Fruit fly (Drosophila melanogaster) whole organism, embryonic: Measurements from ENCODE around the gene CG13097.

Experiments used
- Atf-2 ChIP-seq: fragments of 200-800 bp; sonication (Bioruptor generic); optimal IDR thresholded peaks from 2 replicates; lab custom pipeline; 2016; ENCODE audit warnings: missing biosample characterization, missing genetic modification characterization
- BEAF-32 ChIP-seq: fragments of 200-800 bp; sonication (Bioruptor generic); optimal IDR thresholded peaks from 3 replicates; lab custom pipeline; 2017; ENCODE audit warnings: missing biosample characterization, missing genetic modification characterization, mild to moderate bottlenecking, moderate library complexity, missing genetic modification reagents
- CG10209 ChIP-seq: fragments of 200-800 bp; sonication (Bioruptor generic); optimal IDR thresholded peaks from 3 replicates; lab custom pipeline; 2017; ENCODE audit warnings: missing biosample characterization, mild to moderate bottlenecking, missing genetic modification characterization, missing genetic modification reagents
- CG10431 ChIP-seq: fragments of 200-800 bp; sonication (Bioruptor generic); optimal IDR thresholded peaks from 3 replicates; lab custom pipeline; 2018; ENCODE audit warnings: missing biosample characterization, mild to moderate bottlenecking, missing genetic modification characterization
- CG10462 ChIP-seq: fragments of 200-800 bp; sonication (Bioruptor generic); optimal IDR thresholded peaks from 2 replicates; lab custom pipeline; 2016; ENCODE audit warnings: missing biosample characterization, missing genetic modification characterization
- CG11696 ChIP-seq: fragments of 200-800 bp; sonication (Bioruptor generic); IDR thresholded peaks from 2 replicates; pipeline ENCODE4 v1.3.6; 2022; ENCODE audit warnings: missing biosample characterization, missing genetic modification characterization
- CG13287 ChIP-seq: fragments of 200-800 bp; sonication (Bioruptor generic); IDR thresholded peaks from 2 replicates; pipeline ENCODE4 v1.3.6; 2022; ENCODE audit warnings: missing biosample characterization, missing genetic modification characterization; ENCODE audit not compliant: partially characterized antibody
- CG13424 ChIP-seq: fragments of 200-800 bp; sonication (Bioruptor generic); optimal IDR thresholded peaks from 2 replicates; lab custom pipeline; 2019; ENCODE audit warnings: missing biosample characterization, mild to moderate bottlenecking, missing genetic modification characterization, moderate library complexity
- CG15011 ChIP-seq: fragments of 200-800 bp; sonication (Bioruptor generic); optimal IDR thresholded peaks from 3 replicates; lab custom pipeline; 2018; ENCODE audit warnings: missing biosample characterization, mild to moderate bottlenecking, missing genetic modification characterization
- CG15073 ChIP-seq: fragments of 200-800 bp; sonication (Bioruptor generic); optimal IDR thresholded peaks from 2 replicates; lab custom pipeline; 2016; ENCODE audit warnings: missing biosample characterization, missing genetic modification characterization
- CG15479 ChIP-seq: fragments of 200-800 bp; sonication (Bioruptor generic); optimal IDR thresholded peaks from 3 replicates; lab custom pipeline; 2019; ENCODE audit warnings: missing biosample characterization, mild to moderate bottlenecking, missing genetic modification characterization, moderate library complexity
- CG30020 ChIP-seq: fragments of 200-800 bp; optimal IDR thresholded peaks from 2 replicates; lab custom pipeline; 2019; ENCODE audit warnings: missing biosample characterization, mild to moderate bottlenecking, missing genetic modification characterization, moderate library complexity
- CG34224 ChIP-seq: fragments of 200-800 bp; sonication (Bioruptor generic); IDR thresholded peaks from 3 replicates; pipeline ENCODE4 v1.3.6; 2022; ENCODE audit warnings: missing biosample characterization, missing genetic modification characterization; ENCODE audit not compliant: partially characterized antibody
- CG34422 ChIP-seq: fragments of 200-800 bp; sonication (Bioruptor generic); IDR thresholded peaks from 3 replicates; pipeline ENCODE4 v1.3.6; 2022; ENCODE audit warnings: missing biosample characterization, missing genetic modification characterization
- CG4360 ChIP-seq: fragments of 200-800 bp; sonication (Bioruptor generic); IDR thresholded peaks from 2 replicates; pipeline ENCODE4 v1.3.6; 2022; ENCODE audit warnings: missing biosample characterization, missing genetic modification characterization
- CG6683 ChIP-seq: fragments of 200-800 bp; sonication (Bioruptor generic); optimal IDR thresholded peaks from 2 replicates; lab custom pipeline; 2017; ENCODE audit warnings: missing biosample characterization, mild to moderate bottlenecking, missing genetic modification characterization, missing genetic modification reagents
- CG6791 ChIP-seq: fragments of 200-800 bp; sonication (Bioruptor generic); IDR thresholded peaks from 3 replicates; pipeline ENCODE4 v1.3.6; 2022; ENCODE audit warnings: missing biosample characterization, missing genetic modification characterization; ENCODE audit not compliant: partially characterized antibody
- CG7357 ChIP-seq: fragments of 200-800 bp; sonication (Bioruptor generic); IDR thresholded peaks from 3 replicates; pipeline ENCODE4 v1.3.6; 2022; ENCODE audit warnings: missing biosample characterization, missing genetic modification characterization
- CG7928 ChIP-seq: fragments of 200-800 bp; sonication (Bioruptor generic); optimal IDR thresholded peaks from 2 replicates; lab custom pipeline; 2017; ENCODE audit warnings: missing biosample characterization, mild to moderate bottlenecking, missing genetic modification characterization
- CG8924 ChIP-seq: fragments of 200-800 bp; optimal IDR thresholded peaks from 3 replicates; lab custom pipeline; 2019; ENCODE audit warnings: missing biosample characterization, mild to moderate bottlenecking, missing genetic modification characterization, moderate library complexity
- Dip3 ChIP-seq: fragments of 200-800 bp; sonication (Bioruptor generic); optimal IDR thresholded peaks from 3 replicates; lab custom pipeline; 2016; ENCODE audit warnings: missing biosample characterization, missing genetic modification characterization
- Eip74EF ChIP-seq, 2 experiments: fragments of 200-800 bp in 1 of 2; fragments of >200 bp in 1 of 2; sonication (Bioruptor generic) in 1 of 2; optimal IDR thresholded peaks; 2 replicates each; lab custom pipeline; 2017 to 2019; ENCODE audit warnings: missing biosample characterization in 2 of 2, missing genetic modification characterization in 2 of 2, mild to moderate bottlenecking in 1 of 2, moderate library complexity in 1 of 2
- Ets97D ChIP-seq: fragments of 200-800 bp; sonication (Bioruptor generic); optimal IDR thresholded peaks from 3 replicates; lab custom pipeline; 2016; ENCODE audit warnings: missing biosample characterization, missing genetic modification characterization
- GATAe ChIP-seq: fragments of 200-800 bp; sonication (Bioruptor generic); conservative IDR thresholded peaks from 2 replicates; pipeline ENCODE4 v1.3.6; 2022; ENCODE audit warnings: missing biosample characterization, missing genetic modification characterization
- HLHmδ ChIP-seq: fragments of 200-800 bp; sonication (Bioruptor generic); optimal IDR thresholded peaks from 2 replicates; lab custom pipeline; 2018; ENCODE audit warnings: missing biosample characterization, mild to moderate bottlenecking, missing genetic modification characterization, moderate library complexity
- Hand ChIP-seq: fragments of 200-800 bp; sonication (Bioruptor generic); optimal IDR thresholded peaks from 2 replicates; lab custom pipeline; 2017; ENCODE audit warnings: mild to moderate bottlenecking, missing biosample characterization, missing genetic modification reagents, missing genetic modification characterization
- HmgZ ChIP-seq: fragments of 200-800 bp; sonication (Bioruptor generic); optimal IDR thresholded peaks from 2 replicates; lab custom pipeline; 2018; ENCODE audit warnings: missing biosample characterization, mild to moderate bottlenecking, missing genetic modification characterization
- Lim3 ChIP-seq: fragments of 200-800 bp; sonication (Bioruptor generic); IDR thresholded peaks from 2 replicates; pipeline ENCODE4 v1.3.6; 2022; ENCODE audit warnings: missing biosample characterization, missing genetic modification characterization
- Taf1 ChIP-seq: fragments of 200-800 bp; sonication (Bioruptor generic); IDR thresholded peaks from 2 replicates; pipeline ENCODE4 v1.3.6; 2022; ENCODE audit warnings: missing biosample characterization, missing genetic modification characterization
- Usf ChIP-seq: fragments of 200-800 bp; sonication (Bioruptor generic); optimal IDR thresholded peaks from 2 replicates; lab custom pipeline; 2017; ENCODE audit warnings: missing genotype, missing biosample characterization, missing genetic modification characterization
- ase ChIP-seq: fragments of 200-800 bp; sonication (Bioruptor generic); IDR thresholded peaks from 3 replicates; pipeline ENCODE4 v1.3.6; 2022; ENCODE audit warnings: missing biosample characterization, missing genetic modification characterization
- az2 ChIP-seq: fragments of 200-800 bp; sonication (Bioruptor generic); optimal IDR thresholded peaks from 3 replicates; lab custom pipeline; 2016; ENCODE audit warnings: missing biosample characterization, missing genetic modification characterization
- bcd ChIP-seq: fragments of 200-800 bp; sonication (Bioruptor generic); optimal IDR thresholded peaks from 2 replicates; lab custom pipeline; 2017; ENCODE audit warnings: missing biosample characterization, mild to moderate bottlenecking, missing genetic modification characterization
- bigmax ChIP-seq: fragments of 200-800 bp; sonication (Bioruptor generic); optimal IDR thresholded peaks from 2 replicates; lab custom pipeline; 2018; ENCODE audit warnings: missing biosample characterization, mild to moderate bottlenecking, missing genetic modification characterization
- bowl ChIP-seq: fragments of 200-800 bp; sonication (Bioruptor generic); IDR thresholded peaks from 2 replicates; pipeline ENCODE4 v1.3.6; 2022; ENCODE audit warnings: missing biosample characterization, missing genetic modification characterization
- croc ChIP-seq: fragments of 200-800 bp; sonication (Bioruptor generic); conservative IDR thresholded peaks from 3 replicates; pipeline ENCODE4 v1.3.6; 2022; ENCODE audit warnings: missing biosample characterization, missing genetic modification characterization
- dan ChIP-seq: fragments of 200-800 bp; sonication (Bioruptor generic); IDR thresholded peaks from 2 replicates; pipeline ENCODE4 v1.3.6; 2022; ENCODE audit warnings: missing biosample characterization, missing genetic modification characterization
- disco-r ChIP-seq: fragments of 200-800 bp; sonication (Bioruptor generic); optimal IDR thresholded peaks from 2 replicates; lab custom pipeline; 2016; ENCODE audit warnings: missing biosample characterization, missing genetic modification characterization
- dmrt11E ChIP-seq: fragments of 200-800 bp; sonication (Bioruptor generic); optimal IDR thresholded peaks from 3 replicates; lab custom pipeline; 2018; ENCODE audit warnings: missing biosample characterization, mild to moderate bottlenecking, missing genetic modification characterization, moderate library complexity
- ewg ChIP-seq: fragments of 200-800 bp; sonication (Bioruptor generic); optimal IDR thresholded peaks from 3 replicates; lab custom pipeline; 2017; ENCODE audit warnings: mild to moderate bottlenecking, missing biosample characterization, missing genetic modification reagents, missing genetic modification characterization
- gce ChIP-seq: fragments of 200-800 bp; sonication (Bioruptor generic); IDR thresholded peaks from 3 replicates; pipeline ENCODE4 v1.3.6; 2022; ENCODE audit warnings: missing biosample characterization, missing genetic modification characterization
- gsb ChIP-seq: fragments of 200-800 bp; sonication (Bioruptor generic); IDR thresholded peaks from 2 replicates; pipeline ENCODE4 v1.3.6; 2022; ENCODE audit warnings: missing biosample characterization, missing genetic modification characterization
- jing ChIP-seq: fragments of 200-800 bp; sonication (Bioruptor generic); optimal IDR thresholded peaks from 2 replicates; lab custom pipeline; 2018; ENCODE audit warnings: missing biosample characterization, mild to moderate bottlenecking, missing genetic modification characterization
- klu ChIP-seq: fragments of 200-800 bp; sonication (Bioruptor generic); IDR thresholded peaks from 2 replicates; pipeline ENCODE4 v1.3.6; 2022; ENCODE audit warnings: missing biosample characterization, missing genetic modification characterization
- lbe ChIP-seq: fragments of 200-800 bp; sonication (Bioruptor generic); optimal IDR thresholded peaks from 2 replicates; lab custom pipeline; 2016; ENCODE audit warnings: missing biosample characterization, mild to moderate bottlenecking, missing genetic modification characterization
- lov ChIP-seq, 2 experiments: fragments of 200-800 bp in 1 of 2; fragments of >200 bp in 1 of 2; sonication (Bioruptor generic) in 1 of 2; IDR thresholded peaks in 1 of 2; optimal IDR thresholded peaks in 1 of 2; 2 replicates in 1 of 2; 3 replicates in 1 of 2; pipeline versions ENCODE4 v1.3.6 to Lab custom; 2017 to 2022; ENCODE audit warnings: missing biosample characterization in 1 of 2, missing genetic modification characterization in 1 of 2
- mam ChIP-seq: fragments of 200-800 bp; sonication (Bioruptor generic); optimal IDR thresholded peaks from 3 replicates; lab custom pipeline; 2016; ENCODE audit warnings: missing biosample characterization, missing genetic modification characterization
- sim ChIP-seq: fragments of 200-800 bp; sonication (Bioruptor generic); IDR thresholded peaks from 2 replicates; pipeline ENCODE4 v1.3.6; 2022; ENCODE audit warnings: missing biosample characterization, missing genetic modification characterization
- sqz ChIP-seq: fragments of 200-800 bp; sonication (Bioruptor generic); optimal IDR thresholded peaks from 3 replicates; lab custom pipeline; 2018; ENCODE audit warnings: missing biosample characterization, mild to moderate bottlenecking, missing genetic modification characterization
- tgo ChIP-seq: fragments of 200-800 bp; sonication (Bioruptor generic); IDR thresholded peaks from 3 replicates; pipeline ENCODE4 v1.3.6; 2022; ENCODE audit warnings: missing biosample characterization, missing genetic modification characterization
- trem ChIP-seq: fragments of 200-800 bp; optimal IDR thresholded peaks from 3 replicates; lab custom pipeline; 2019; ENCODE audit warnings: missing biosample characterization, mild to moderate bottlenecking, missing genetic modification characterization, moderate library complexity

Gene CG13097

DNA sequence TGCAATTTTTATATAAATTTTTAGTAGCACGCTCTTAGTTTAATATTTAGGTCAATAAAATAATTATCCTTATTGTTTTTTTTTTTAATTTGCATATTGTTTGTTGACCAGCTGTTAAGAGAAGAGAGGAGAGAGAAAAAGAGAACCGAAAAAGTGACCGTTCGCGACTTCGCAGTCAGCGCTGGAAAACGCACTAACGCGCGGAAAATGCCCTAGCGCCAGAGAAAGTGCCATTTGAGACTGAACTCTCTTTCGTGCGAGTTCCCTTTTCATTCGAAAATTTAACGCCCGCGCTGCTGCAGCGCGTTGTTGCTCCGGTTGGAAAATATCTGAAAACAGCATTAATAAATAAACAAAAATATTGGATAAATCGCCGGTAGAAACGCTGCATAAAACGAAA lies 28.4 kb upstream of the CG13097 start (continued):
- TF ChIP-seq GATAe (GFP tag; lab: Robert Waterston, UW) (no peak), trem (tag; lab: Kevin White, UChicago) (no peak), BEAF-32 (peak; percentile 2), klu (GFP tag; lab: Robert Waterston, UW) (no peak), sqz (GFP tag; lab: Kevin White, UChicago) (peak; percentile 4), ewg (peak; percentile 38), Usf (no peak), CG6791 (no peak; the same call in 2 of the 3 replicates), CG6683 (no peak), CG15011 (GFP tag; lab: Kevin White, UChicago) (no peak), sim (no peak), CG13287 (GFP tag; lab: Robert Waterston, UW) (peak; percentile 60), ase (no peak), CG34224 (GFP tag; lab: Robert Waterston, UW) (peak; percentile 34; the same call in 2 of the 3 replicates), HLHmδ (GFP tag; lab: Kevin White, UChicago) (peak; percentile 92), CG4360 (GFP tag; lab: Robert Waterston, UW) (no peak), CG30020 (no peak), Hand (GFP tag; lab: Kevin White, UChicago) (no peak), gce (GFP tag; lab: Robert Waterston, UW) (no peak), jing (no peak), bowl (GFP tag; lab: Robert Waterston, UW) (no peak), Ets97D (peak; percentile 2), HmgZ (peak; percentile 31), Eip74EF (GFP tag; optimal IDR thresholded peaks at IDR 0.05; lab: Kevin White, UChicago) (no peak), bcd (GFP tag; lab: Kevin White, UChicago) (no peak), Lim3 (GFP tag; lab: Robert Waterston, UW) (no peak), CG11696 (GFP tag; lab: Robert Waterston, UW) (no peak), az2 (GFP tag; lab: Kevin White, UChicago) (no peak), CG7357 (GFP tag; lab: Robert Waterston, UW) (no peak), CG10431 (GFP tag; lab: Kevin White, UChicago) (peak; percentile 59), Dip3 (GFP tag; lab: Kevin White, UChicago) (no peak), dan (GFP tag; lab: Robert Waterston, UW) (no peak), gsb (GFP tag; lab: Robert Waterston, UW) (no peak), CG15073 (GFP tag; lab: Kevin White, UChicago) (no peak), CG15479 (GFP tag; lab: Kevin White, UChicago) (no peak), Atf-2 (GFP tag; lab: Kevin White, UChicago) (no peak), tgo (GFP tag; lab: Robert Waterston, UW) (no peak), mam (GFP tag; lab: Kevin White, UChicago) (no peak), CG34422 (GFP tag; lab: Robert Waterston, UW) (peak; percentile 10; the same call in 1 of the 3 replicates), Taf1 (no peak), bigmax (GFP tag; lab: Kevin White, UChicago) (no peak), croc (GFP tag; lab: Robert Waterston, UW) (no peak), dmrt11E (tag; lab: Kevin White, UChicago) (no peak), disco-r (GFP tag; lab: Kevin White, UChicago) (no peak), CG10462 (GFP tag; lab: Kevin White, UChicago) (no peak), CG13424 (no peak), CG10209 (GFP tag; lab: Kevin White, UChicago) (no peak), lov (optimal IDR thresholded peaks at IDR 0.05; lab: Kevin White, UChicago) (no peak), lov (GFP tag; IDR thresholded peaks at IDR 0.05; lab: Robert Waterston, UW) (peak; percentile 25; the same call in 1 of the 3 replicates), lbe (GFP tag; lab: Kevin White, UChicago) (no peak), CG7928 (GFP tag; lab: Kevin White, UChicago) (no peak), CG8924 (tag; lab: Kevin White, UChicago) (peak; percentile 53)
